Fruit fly (Drosophila melanogaster) whole organism, embryonic: Measurements from ENCODE around the gene CG8379.

Experiments
- Abd-B ChIP-seq: fragments of 200-800 bp; sonication (Bioruptor generic); optimal IDR thresholded peaks from 2 replicates; lab custom pipeline; 2018; ENCODE audit warnings: missing biosample characterization, mild to moderate bottlenecking, missing genetic modification characterization, moderate library complexity
- Atf3 ChIP-seq: fragments of 200-800 bp; sonication (Bioruptor generic); optimal IDR thresholded peaks from 3 replicates; lab custom pipeline; 2016; ENCODE audit warnings: missing biosample characterization, missing genetic modification characterization
- CG10959 ChIP-seq: fragments of 200-800 bp; sonication (Bioruptor generic); IDR thresholded peaks from 2 replicates; pipeline ENCODE4 v1.3.6; 2022; ENCODE audit warnings: missing biosample characterization, missing genetic modification characterization
- CG10979 ChIP-seq: fragments of 200-800 bp; sonication (Bioruptor generic); optimal IDR thresholded peaks from 2 replicates; lab custom pipeline; 2018; ENCODE audit warnings: missing biosample characterization, mild to moderate bottlenecking, missing genetic modification characterization, moderate library complexity
- CG11456 ChIP-seq: fragments of 200-800 bp; sonication (Bioruptor generic); IDR thresholded peaks from 3 replicates; pipeline ENCODE4 v1.3.6; 2022; ENCODE audit warnings: missing biosample characterization, missing genetic modification characterization
- CG11723 ChIP-seq: fragments of 200-800 bp; sonication (Bioruptor generic); optimal IDR thresholded peaks from 2 replicates; lab custom pipeline; 2017; ENCODE audit warnings: missing biosample characterization, mild to moderate bottlenecking, missing genetic modification characterization
- CG12155 ChIP-seq: fragments of 200-800 bp; sonication (Bioruptor generic); optimal IDR thresholded peaks from 3 replicates; lab custom pipeline; 2016; ENCODE audit warnings: missing biosample characterization, missing genetic modification characterization
- CG12219 ChIP-seq: fragments of 200-800 bp; sonication (Bioruptor generic); optimal IDR thresholded peaks from 3 replicates; lab custom pipeline; 2018; ENCODE audit warnings: missing biosample characterization, mild to moderate bottlenecking, missing genetic modification characterization
- CG14667 ChIP-seq: fragments of 200-800 bp; sonication (Bioruptor generic); IDR thresholded peaks from 2 replicates; pipeline ENCODE4 v1.3.6; 2022; ENCODE audit warnings: missing biosample characterization, missing genetic modification characterization
- CG15073 ChIP-seq: fragments of 200-800 bp; sonication (Bioruptor generic); optimal IDR thresholded peaks from 2 replicates; lab custom pipeline; 2016; ENCODE audit warnings: missing biosample characterization, missing genetic modification characterization
- CG15479 ChIP-seq: fragments of 200-800 bp; sonication (Bioruptor generic); optimal IDR thresholded peaks from 3 replicates; lab custom pipeline; 2019; ENCODE audit warnings: missing biosample characterization, mild to moderate bottlenecking, missing genetic modification characterization, moderate library complexity
- CG18764 ChIP-seq: fragments of 200-800 bp; sonication (Bioruptor generic); optimal IDR thresholded peaks from 3 replicates; lab custom pipeline; 2016; ENCODE audit warnings: missing biosample characterization, missing genetic modification characterization
- CG31224 ChIP-seq: fragments of 200-800 bp; sonication (Bioruptor generic); IDR thresholded peaks from 2 replicates; pipeline ENCODE4 v1.3.6; 2022; ENCODE audit warnings: missing biosample characterization, missing genetic modification characterization
- CG4360 ChIP-seq: fragments of 200-800 bp; sonication (Bioruptor generic); IDR thresholded peaks from 2 replicates; pipeline ENCODE4 v1.3.6; 2022; ENCODE audit warnings: missing biosample characterization, missing genetic modification characterization
- CG5180 ChIP-seq: fragments of 200-800 bp; sonication (Bioruptor generic); optimal IDR thresholded peaks from 3 replicates; lab custom pipeline; 2017; ENCODE audit warnings: missing biosample characterization, missing genetic modification characterization, mild to moderate bottlenecking, moderate library complexity, missing genetic modification reagents
- CG6683 ChIP-seq: fragments of 200-800 bp; sonication (Bioruptor generic); optimal IDR thresholded peaks from 2 replicates; lab custom pipeline; 2017; ENCODE audit warnings: missing biosample characterization, mild to moderate bottlenecking, missing genetic modification characterization, missing genetic modification reagents
- CG7556 ChIP-seq: fragments of 200-800 bp; sonication (Bioruptor generic); optimal IDR thresholded peaks from 2 replicates; lab custom pipeline; 2017; ENCODE audit warnings: missing biosample characterization, mild to moderate bottlenecking, missing genetic modification characterization
- CG7745 ChIP-seq: fragments of 200-800 bp; sonication (Bioruptor generic); optimal IDR thresholded peaks from 2 replicates; lab custom pipeline; 2018; ENCODE audit warnings: missing biosample characterization, mild to moderate bottlenecking, missing genetic modification characterization, moderate library complexity
- CG7987 ChIP-seq: fragments of 200-800 bp; sonication (Bioruptor generic); optimal IDR thresholded peaks from 2 replicates; lab custom pipeline; 2018; ENCODE audit warnings: missing biosample characterization, mild to moderate bottlenecking, missing genetic modification characterization, moderate library complexity
- CG9215 ChIP-seq: fragments of 200-800 bp; sonication (Bioruptor generic); IDR thresholded peaks from 2 replicates; pipeline ENCODE4 v1.3.6; 2022; ENCODE audit warnings: missing biosample characterization, missing genetic modification characterization
- HLH54F ChIP-seq: fragments of 200-800 bp; sonication (Bioruptor generic); optimal IDR thresholded peaks from 3 replicates; lab custom pipeline; 2016; ENCODE audit warnings: missing biosample characterization, missing genetic modification characterization
- HmgZ ChIP-seq: fragments of 200-800 bp; sonication (Bioruptor generic); optimal IDR thresholded peaks from 2 replicates; lab custom pipeline; 2018; ENCODE audit warnings: missing biosample characterization, mild to moderate bottlenecking, missing genetic modification characterization
- Lpt ChIP-seq: fragments of >200 bp; optimal IDR thresholded peaks from 2 replicates; lab custom pipeline; 2018; ENCODE audit warnings: missing biosample characterization, missing genetic modification characterization
- MTF-1 ChIP-seq: fragments of 200-800 bp; sonication (Bioruptor generic); optimal IDR thresholded peaks from 2 replicates; lab custom pipeline; 2018; ENCODE audit warnings: missing biosample characterization, mild to moderate bottlenecking, missing genetic modification characterization, borderline replicate concordance
- Mrtf ChIP-seq: fragments of 200-800 bp; sonication (Bioruptor generic); IDR thresholded peaks from 3 replicates; pipeline ENCODE4 v1.3.6; 2022; ENCODE audit warnings: missing biosample characterization, missing genetic modification characterization
- Opbp ChIP-seq: fragments of 200-800 bp; sonication (Bioruptor generic); IDR thresholded peaks from 3 replicates; pipeline ENCODE4 v1.3.6; 2022; ENCODE audit warnings: missing biosample characterization, missing genetic modification characterization; ENCODE audit not compliant: partially characterized antibody
- Sox102F ChIP-seq: fragments of 200-800 bp; sonication (Bioruptor generic); optimal IDR thresholded peaks from 2 replicates; lab custom pipeline; 2018; ENCODE audit warnings: missing biosample characterization, mild to moderate bottlenecking, missing genetic modification characterization, moderate library complexity
- Sry-β ChIP-seq: fragments of 200-800 bp; sonication (Bioruptor generic); optimal IDR thresholded peaks from 2 replicates; lab custom pipeline; 2018; ENCODE audit warnings: missing biosample characterization, mild to moderate bottlenecking, missing genetic modification characterization, moderate library complexity
- Taf1 ChIP-seq: fragments of 200-800 bp; sonication (Bioruptor generic); IDR thresholded peaks from 2 replicates; pipeline ENCODE4 v1.3.6; 2022; ENCODE audit warnings: missing biosample characterization, missing genetic modification characterization
- az2 ChIP-seq: fragments of 200-800 bp; sonication (Bioruptor generic); optimal IDR thresholded peaks from 3 replicates; lab custom pipeline; 2016; ENCODE audit warnings: missing biosample characterization, missing genetic modification characterization
- bcd ChIP-seq: fragments of 200-800 bp; sonication (Bioruptor generic); optimal IDR thresholded peaks from 2 replicates; lab custom pipeline; 2017; ENCODE audit warnings: missing biosample characterization, mild to moderate bottlenecking, missing genetic modification characterization
- dati ChIP-seq: fragments of 200-800 bp; sonication (Bioruptor generic); IDR thresholded peaks from 2 replicates; pipeline ENCODE4 v1.3.6; 2022; ENCODE audit warnings: missing biosample characterization, missing genetic modification characterization
- dimm ChIP-seq: fragments of 200-800 bp; sonication (Bioruptor generic); IDR thresholded peaks from 2 replicates; pipeline ENCODE4 v1.3.6; 2022; ENCODE audit warnings: missing biosample characterization, missing genetic modification characterization
- dpn ChIP-seq, 2 experiments: fragments of 200-800 bp; sonication (Bioruptor generic); optimal IDR thresholded peaks; 3 replicates each; lab custom pipeline; 2016; ENCODE audit warnings: missing biosample characterization in 2 of 2, missing genetic modification characterization in 2 of 2
- her ChIP-seq: fragments of 200-800 bp; sonication (Bioruptor generic); optimal IDR thresholded peaks from 2 replicates; lab custom pipeline; 2016; ENCODE audit warnings: missing biosample characterization, missing genetic modification characterization
- inv ChIP-seq: fragments of 200-800 bp; sonication (Bioruptor generic); IDR thresholded peaks from 2 replicates; pipeline ENCODE4 v1.3.6; 2022; ENCODE audit warnings: missing biosample characterization, missing genetic modification characterization; ENCODE audit not compliant: partially characterized antibody
- lola ChIP-seq, 3 experiments: fragments of >200 bp in 2 of 3; fragments of 200-800 bp in 1 of 3; sonication (Bioruptor generic) in 1 of 3; optimal IDR thresholded peaks; 2 replicates each; lab custom pipeline; 2017 to 2019; ENCODE audit warnings: missing biosample characterization in 3 of 3, missing genetic modification characterization in 3 of 3, mild to moderate bottlenecking in 1 of 3, moderate library complexity in 1 of 3
- maf-S ChIP-seq: fragments of 200-800 bp; sonication (Bioruptor generic); optimal IDR thresholded peaks from 2 replicates; lab custom pipeline; 2016; ENCODE audit warnings: missing biosample characterization, missing genetic modification characterization
- otp ChIP-seq: fragments of 200-800 bp; sonication (Bioruptor generic); IDR thresholded peaks from 3 replicates; pipeline ENCODE4, ENCODE4 v1.3.6; 2022; ENCODE audit warnings: missing biosample characterization, missing genetic modification characterization
- peb ChIP-seq: fragments of 200-800 bp; sonication (Bioruptor generic); IDR thresholded peaks from 2 replicates; pipeline ENCODE4 v1.3.6; 2022; ENCODE audit warnings: missing biosample characterization, missing genetic modification characterization
- pum ChIP-seq: fragments of 200-800 bp; sonication (Bioruptor generic); optimal IDR thresholded peaks from 2 replicates; lab custom pipeline; 2016; ENCODE audit warnings: missing biosample characterization, missing genetic modification characterization
- run ChIP-seq: fragments of 200-800 bp; sonication (Bioruptor generic); optimal IDR thresholded peaks from 3 replicates; lab custom pipeline; 2018; ENCODE audit warnings: missing biosample characterization, mild to moderate bottlenecking, missing genetic modification characterization
- sens ChIP-seq: fragments of 200-800 bp; sonication (Bioruptor generic); peaks from one replicate; lab custom pipeline; 2016; ENCODE audit warnings: missing biosample characterization, missing genetic modification characterization
- tio ChIP-seq: fragments of 200-800 bp; sonication (Bioruptor generic); optimal IDR thresholded peaks from 2 replicates; lab custom pipeline; 2017; ENCODE audit warnings: missing biosample characterization, missing genetic modification characterization, inconsistent platforms
- trem ChIP-seq: fragments of 200-800 bp; optimal IDR thresholded peaks from 3 replicates; lab custom pipeline; 2019; ENCODE audit warnings: missing biosample characterization, mild to moderate bottlenecking, missing genetic modification characterization, moderate library complexity
- tup ChIP-seq: fragments of 200-800 bp; sonication (Bioruptor generic); optimal IDR thresholded peaks from 2 replicates; lab custom pipeline; 2016; ENCODE audit warnings: missing biosample characterization, mild to moderate bottlenecking, missing genetic modification characterization, moderate library complexity
- vfl ChIP-seq: fragments of 200-800 bp; sonication (Bioruptor generic); optimal IDR thresholded peaks from 2 replicates; lab custom pipeline; 2016; ENCODE audit warnings: missing biosample characterization, missing genetic modification characterization
- wor ChIP-seq: fragments of 200-800 bp; sonication (Bioruptor generic); IDR thresholded peaks from 2 replicates; pipeline ENCODE4 v1.3.6; 2022; ENCODE audit warnings: missing biosample characterization, missing genetic modification characterization
- zf30C ChIP-seq: fragments of 200-800 bp; sonication (Bioruptor generic); optimal IDR thresholded peaks from 3 replicates; lab custom pipeline; 2018; ENCODE audit warnings: missing biosample characterization, mild to moderate bottlenecking, missing genetic modification characterization

CG8379 gene

dm6 chr3R:8788722-8789400, 35.4 kb upstream of the CG8379 start (continued):
- TF ChIP-seq CG6683 (GFP tag; lab: Kevin White, UChicago) (no peak), CG10959 (peak; percentile 22; the same call in 1 of the 2 replicates), bcd (GFP tag; lab: Kevin White, UChicago) (peak; percentile 34), MTF-1 (GFP tag; lab: Kevin White, UChicago) (no peak), CG10979 (peak; percentile 53), CG18764 (GFP tag; lab: Kevin White, UChicago) (no peak), CG31224 (GFP tag; lab: Robert Waterston, UW) (0 out of 2 replicates have a peak, but pooled peaks have one; percentile 21), Sox102F (GFP tag; lab: Kevin White, UChicago) (peak; percentile 67), CG5180 (GFP tag; lab: Kevin White, UChicago) (peak; percentile 30), CG11456 (GFP tag; lab: Robert Waterston, UW) (no peak), wor (GFP tag; lab: Robert Waterston, UW) (no peak), HmgZ (no peak), Mrtf (GFP tag; lab: Robert Waterston, UW) (peak; percentile 62; the same call in 1 of the 3 replicates), CG14667 (GFP tag; lab: Robert Waterston, UW) (peak; percentile 52; the same call in 1 of the 2 replicates), sens (GFP tag; lab: Kevin White, UChicago) (peak; percentile 86), CG4360 (GFP tag; lab: Robert Waterston, UW) (peak; percentile 55; the same call in 1 of the 2 replicates), otp (peak; percentile 28; the same call in 1 of the 3 replicates), Lpt (GFP tag; lab: Kevin White, UChicago) (no peak), dimm (GFP tag; lab: Robert Waterston, UW) (peak; percentile 71), lola (GFP tag; optimal IDR thresholded peaks at IDR 0.05; lab: Kevin White, UChicago) (peak in 1 of 3 experiments; percentile 7), her (GFP tag; lab: Kevin White, UChicago) (no peak), dati (0 out of 2 replicates have a peak, but pooled peaks have one; percentile 21), CG7556 (GFP tag; lab: Kevin White, UChicago) (peak; percentile 37), zf30C (GFP tag; lab: Kevin White, UChicago) (no peak), Abd-B (GFP tag; lab: Kevin White, UChicago) (no peak), run (no peak), pum (GFP tag; lab: Kevin White, UChicago) (no peak), dpn (GFP tag; optimal IDR thresholded peaks at IDR 0.05; lab: Kevin White, UChicago) (no peak), tup (no peak), tio (peak; percentile 30), az2 (peak; percentile 30), CG7745 (tag; lab: Kevin White, UChicago) (no peak), Opbp (GFP tag; lab: Robert Waterston, UW) (no peak), CG12219 (GFP tag; lab: Kevin White, UChicago) (peak; percentile 30), Sry-β (GFP tag; lab: Kevin White, UChicago) (no peak), maf-S (GFP tag; lab: Kevin White, UChicago) (no peak), peb (GFP tag; lab: Robert Waterston, UW) (peak; percentile 47; the same call in 1 of the 2 replicates), Taf1 (GFP tag; lab: Robert Waterston, UW) (no peak), vfl (GFP tag; lab: Kevin White, UChicago) (no peak), CG15073 (GFP tag; lab: Kevin White, UChicago) (no peak), HLH54F (GFP tag; lab: Kevin White, UChicago) (no peak), CG7987 (GFP tag; lab: Kevin White, UChicago) (no peak), trem (peak; percentile 19), CG15479 (GFP tag; lab: Kevin White, UChicago) (no peak), CG9215 (GFP tag; lab: Robert Waterston, UW) (no peak), inv (GFP tag; lab: Robert Waterston, UW) (no peak), CG12155 (GFP tag; lab: Kevin White, UChicago) (no peak), CG11723 (GFP tag; lab: Kevin White, UChicago) (no peak), Atf3 (GFP tag; lab: Kevin White, UChicago) (no peak)
